Fruit fly (Drosophila melanogaster) whole organism, embryonic: ENCODE measurements around the gene Cont.

Source experiments
- Adf1 ChIP-seq: fragments of 200-800 bp; sonication (Bioruptor generic); IDR thresholded peaks from 2 replicates; pipeline ENCODE4 v1.3.6; 2022; ENCODE audit warnings: missing biosample characterization, missing genetic modification characterization
- Antp ChIP-seq: fragments of 200-800 bp; sonication (Bioruptor generic); optimal IDR thresholded peaks from 3 replicates; lab custom pipeline; 2016; ENCODE audit warnings: missing biosample characterization, missing genetic modification characterization
- CG13287 ChIP-seq: fragments of 200-800 bp; sonication (Bioruptor generic); IDR thresholded peaks from 2 replicates; pipeline ENCODE4 v1.3.6; 2022; ENCODE audit warnings: missing biosample characterization, missing genetic modification characterization; ENCODE audit not compliant: partially characterized antibody
- CG1529 ChIP-seq: fragments of 200-800 bp; sonication (Bioruptor generic); optimal IDR thresholded peaks from 3 replicates; lab custom pipeline; 2018; ENCODE audit warnings: missing biosample characterization, missing genetic modification characterization
- CG16815 ChIP-seq: fragments of 200-800 bp; sonication (Bioruptor generic); optimal IDR thresholded peaks from 3 replicates; lab custom pipeline; 2017; ENCODE audit warnings: missing biosample characterization, mild to moderate bottlenecking, missing genetic modification characterization
- CG17361 ChIP-seq: fragments of 200-800 bp; sonication (Bioruptor generic); IDR thresholded peaks from 3 replicates; pipeline ENCODE4 v1.3.6; 2022; ENCODE audit warnings: missing biosample characterization, missing genetic modification characterization
- CG1792 ChIP-seq: fragments of 200-800 bp; sonication (Bioruptor generic); optimal IDR thresholded peaks from 2 replicates; lab custom pipeline; 2016; ENCODE audit warnings: missing biosample characterization, missing genetic modification characterization
- CG2120 ChIP-seq: fragments of 200-800 bp; sonication (Bioruptor generic); optimal IDR thresholded peaks from 3 replicates; lab custom pipeline; 2016; ENCODE audit warnings: missing biosample characterization, missing genetic modification characterization
- CG2202 ChIP-seq: fragments of 200-800 bp; sonication (Bioruptor generic); optimal IDR thresholded peaks from 2 replicates; lab custom pipeline; 2018; ENCODE audit warnings: missing biosample characterization, mild to moderate bottlenecking, missing genetic modification characterization
- CG32772 ChIP-seq: fragments of 200-800 bp; sonication (Bioruptor generic); IDR thresholded peaks from 2 replicates; pipeline ENCODE4 v1.3.6; 2022; ENCODE audit warnings: missing biosample characterization, missing genetic modification characterization
- CG42726 ChIP-seq: fragments of 200-800 bp; sonication (Bioruptor generic); IDR thresholded peaks from 2 replicates; pipeline ENCODE4 v1.3.6; 2022; ENCODE audit warnings: missing biosample characterization, missing genetic modification characterization; ENCODE audit not compliant: partially characterized antibody
- CG4328 ChIP-seq: fragments of 200-800 bp; sonication (Bioruptor generic); optimal IDR thresholded peaks from 3 replicates; lab custom pipeline; 2017; ENCODE audit warnings: missing biosample characterization, missing genetic modification reagents, missing genetic modification characterization
- CG4730 ChIP-seq: fragments of 200-800 bp; sonication (Bioruptor generic); IDR thresholded peaks from 2 replicates; pipeline ENCODE4 v1.3.6; 2022; ENCODE audit warnings: missing biosample characterization, missing genetic modification characterization
- CG5245 ChIP-seq: fragments of 200-800 bp; sonication (Bioruptor generic); optimal IDR thresholded peaks from 3 replicates; lab custom pipeline; 2016; ENCODE audit warnings: missing biosample characterization, missing genetic modification characterization
- CG6791 ChIP-seq: fragments of 200-800 bp; sonication (Bioruptor generic); IDR thresholded peaks from 3 replicates; pipeline ENCODE4 v1.3.6; 2022; ENCODE audit warnings: missing biosample characterization, missing genetic modification characterization; ENCODE audit not compliant: partially characterized antibody
- CG7745 ChIP-seq: fragments of 200-800 bp; sonication (Bioruptor generic); optimal IDR thresholded peaks from 2 replicates; lab custom pipeline; 2018; ENCODE audit warnings: missing biosample characterization, mild to moderate bottlenecking, missing genetic modification characterization, moderate library complexity
- CG7987 ChIP-seq: fragments of 200-800 bp; sonication (Bioruptor generic); optimal IDR thresholded peaks from 2 replicates; lab custom pipeline; 2018; ENCODE audit warnings: missing biosample characterization, mild to moderate bottlenecking, missing genetic modification characterization, moderate library complexity
- CG8924 ChIP-seq: fragments of 200-800 bp; optimal IDR thresholded peaks from 3 replicates; lab custom pipeline; 2019; ENCODE audit warnings: missing biosample characterization, mild to moderate bottlenecking, missing genetic modification characterization, moderate library complexity
- CG9932 ChIP-seq: fragments of 200-800 bp; sonication (Bioruptor generic); IDR thresholded peaks from 2 replicates; pipeline ENCODE4 v1.3.6; 2022; ENCODE audit warnings: missing biosample characterization, missing genetic modification characterization
- CkIIα-i1 ChIP-seq: fragments of 200-800 bp; sonication (Bioruptor generic); IDR thresholded peaks from 2 replicates; pipeline ENCODE4 v1.3.6; 2022; ENCODE audit warnings: missing biosample characterization, missing genetic modification characterization
- CrebB ChIP-seq: fragments of 200-800 bp; sonication (Bioruptor generic); optimal IDR thresholded peaks from 3 replicates; lab custom pipeline; 2018; ENCODE audit warnings: missing biosample characterization, mild to moderate bottlenecking, missing genetic modification characterization
- Ets97D ChIP-seq: fragments of 200-800 bp; sonication (Bioruptor generic); optimal IDR thresholded peaks from 3 replicates; lab custom pipeline; 2016; ENCODE audit warnings: missing biosample characterization, missing genetic modification characterization
- Gug ChIP-seq: fragments of 200-800 bp; sonication (Bioruptor generic); IDR thresholded peaks from 4 replicates; pipeline ENCODE4 v1.3.6; 2022; ENCODE audit warnings: missing biosample characterization, missing genetic modification characterization
- H15 ChIP-seq: fragments of 200-800 bp; sonication (Bioruptor generic); IDR thresholded peaks from 3 replicates; pipeline ENCODE4 v1.3.6; 2022; ENCODE audit warnings: missing biosample characterization, missing genetic modification characterization
- HmgZ ChIP-seq: fragments of 200-800 bp; sonication (Bioruptor generic); optimal IDR thresholded peaks from 2 replicates; lab custom pipeline; 2018; ENCODE audit warnings: missing biosample characterization, mild to moderate bottlenecking, missing genetic modification characterization
- Hr51 ChIP-seq, 2 experiments: fragments of 200-800 bp; sonication (Bioruptor generic); optimal IDR thresholded peaks; 2 replicates in 1 of 2; 3 replicates in 1 of 2; lab custom pipeline; 2016 to 2018; ENCODE audit warnings: missing biosample characterization in 2 of 2, missing genetic modification characterization in 2 of 2, mild to moderate bottlenecking in 1 of 2, moderate library complexity in 1 of 2
- Mad ChIP-seq: fragments of 200-800 bp; sonication (Bioruptor generic); optimal IDR thresholded peaks from 2 replicates; lab custom pipeline; 2016; ENCODE audit warnings: missing biosample characterization, missing genetic modification characterization
- Pdp1 ChIP-seq, 2 experiments: fragments of 200-800 bp; sonication (Bioruptor generic); optimal IDR thresholded peaks; 3 replicates each; lab custom pipeline; 2016; ENCODE audit warnings: missing biosample characterization in 2 of 2, missing genetic modification characterization in 2 of 2, mild to moderate bottlenecking in 1 of 2, moderate library complexity in 1 of 2
- Ravus ChIP-seq: fragments of 200-800 bp; sonication (Bioruptor generic); IDR thresholded peaks from 2 replicates; pipeline ENCODE4 v1.3.6; 2022; ENCODE audit warnings: missing biosample characterization, missing genetic modification characterization
- Six4 ChIP-seq: fragments of 200-800 bp; sonication (Bioruptor generic); optimal IDR thresholded peaks from 2 replicates; lab custom pipeline; 2016; ENCODE audit warnings: missing biosample characterization, missing genetic modification characterization
- Sry-δ ChIP-seq: fragments of 200-800 bp; sonication (Bioruptor generic); optimal IDR thresholded peaks from 2 replicates; lab custom pipeline; 2016; ENCODE audit warnings: missing biosample characterization, missing genetic modification characterization
- Stat92E ChIP-seq, 3 experiments: fragments of >200 bp in 2 of 3; fragments of 200-800 bp in 1 of 3; sonication (Bioruptor generic) in 1 of 3; optimal IDR thresholded peaks; 2 replicates each; lab custom pipeline; 2017 to 2019; ENCODE audit warnings: missing biosample characterization in 3 of 3, missing genetic modification characterization in 3 of 3, mild to moderate bottlenecking in 1 of 3, moderate library complexity in 1 of 3
- bab2 ChIP-seq: fragments of 200-800 bp; sonication (Bioruptor generic); optimal IDR thresholded peaks from 2 replicates; lab custom pipeline; 2016; ENCODE audit warnings: missing biosample characterization, missing genetic modification characterization
- cg ChIP-seq: fragments of 200-800 bp; sonication (Bioruptor generic); optimal IDR thresholded peaks from 3 replicates; lab custom pipeline; 2019; ENCODE audit warnings: missing biosample characterization, mild to moderate bottlenecking, missing genetic modification characterization, moderate library complexity
- dimm ChIP-seq: fragments of 200-800 bp; sonication (Bioruptor generic); IDR thresholded peaks from 2 replicates; pipeline ENCODE4 v1.3.6; 2022; ENCODE audit warnings: missing biosample characterization, missing genetic modification characterization
- fd64A ChIP-seq: fragments of 200-800 bp; sonication (Bioruptor generic); optimal IDR thresholded peaks from 3 replicates; lab custom pipeline; 2018; ENCODE audit warnings: missing biosample characterization, mild to moderate bottlenecking, missing genetic modification characterization
- ftz-f1 ChIP-seq: fragments of 200-800 bp; sonication (Bioruptor generic); optimal IDR thresholded peaks from 2 replicates; lab custom pipeline; 2016; ENCODE audit warnings: missing biosample characterization, missing genetic modification characterization
- gfzf ChIP-seq: fragments of 200-800 bp; sonication (Bioruptor generic); optimal IDR thresholded peaks from 2 replicates; lab custom pipeline; 2016; ENCODE audit warnings: missing biosample characterization, mild to moderate bottlenecking, missing genetic modification characterization, moderate library complexity
- gt ChIP-seq: fragments of 200-800 bp; sonication (Bioruptor generic); IDR thresholded peaks from 2 replicates; pipeline ENCODE4 v1.3.6; 2022; ENCODE audit warnings: missing biosample characterization, missing genetic modification characterization
- inv ChIP-seq: fragments of 200-800 bp; sonication (Bioruptor generic); IDR thresholded peaks from 2 replicates; pipeline ENCODE4 v1.3.6; 2022; ENCODE audit warnings: missing biosample characterization, missing genetic modification characterization; ENCODE audit not compliant: partially characterized antibody
- jumu ChIP-seq: fragments of 200-800 bp; sonication (Bioruptor generic); optimal IDR thresholded peaks from 3 replicates; lab custom pipeline; 2016; ENCODE audit warnings: missing biosample characterization, missing genetic modification characterization
- klu ChIP-seq: fragments of 200-800 bp; sonication (Bioruptor generic); IDR thresholded peaks from 2 replicates; pipeline ENCODE4 v1.3.6; 2022; ENCODE audit warnings: missing biosample characterization, missing genetic modification characterization
- nmo ChIP-seq: fragments of 200-800 bp; sonication (Bioruptor generic); optimal IDR thresholded peaks from 2 replicates; lab custom pipeline; 2018; ENCODE audit warnings: missing biosample characterization, mild to moderate bottlenecking, missing genetic modification characterization, moderate library complexity
- ro ChIP-seq: fragments of 200-800 bp; sonication (Bioruptor generic); IDR thresholded peaks from 2 replicates; pipeline ENCODE4 v1.3.6; 2022; ENCODE audit warnings: missing biosample characterization, missing genetic modification characterization
- sens ChIP-seq: fragments of 200-800 bp; sonication (Bioruptor generic); peaks from one replicate; lab custom pipeline; 2016; ENCODE audit warnings: missing biosample characterization, missing genetic modification characterization
- tio ChIP-seq: fragments of 200-800 bp; sonication (Bioruptor generic); optimal IDR thresholded peaks from 2 replicates; lab custom pipeline; 2017; ENCODE audit warnings: missing biosample characterization, missing genetic modification characterization, inconsistent platforms
- unpg ChIP-seq: fragments of 200-800 bp; sonication (Bioruptor generic); optimal IDR thresholded peaks from 3 replicates; lab custom pipeline; 2018; ENCODE audit warnings: missing biosample characterization, mild to moderate bottlenecking, missing genetic modification characterization, moderate library complexity
- usp ChIP-seq: fragments of >200 bp; optimal IDR thresholded peaks from 2 replicates; lab custom pipeline; 2017; ENCODE audit warnings: missing biosample characterization, missing genetic modification characterization
- zf30C ChIP-seq: fragments of 200-800 bp; sonication (Bioruptor generic); optimal IDR thresholded peaks from 3 replicates; lab custom pipeline; 2018; ENCODE audit warnings: missing biosample characterization, mild to moderate bottlenecking, missing genetic modification characterization

The Cont gene

DNA sequence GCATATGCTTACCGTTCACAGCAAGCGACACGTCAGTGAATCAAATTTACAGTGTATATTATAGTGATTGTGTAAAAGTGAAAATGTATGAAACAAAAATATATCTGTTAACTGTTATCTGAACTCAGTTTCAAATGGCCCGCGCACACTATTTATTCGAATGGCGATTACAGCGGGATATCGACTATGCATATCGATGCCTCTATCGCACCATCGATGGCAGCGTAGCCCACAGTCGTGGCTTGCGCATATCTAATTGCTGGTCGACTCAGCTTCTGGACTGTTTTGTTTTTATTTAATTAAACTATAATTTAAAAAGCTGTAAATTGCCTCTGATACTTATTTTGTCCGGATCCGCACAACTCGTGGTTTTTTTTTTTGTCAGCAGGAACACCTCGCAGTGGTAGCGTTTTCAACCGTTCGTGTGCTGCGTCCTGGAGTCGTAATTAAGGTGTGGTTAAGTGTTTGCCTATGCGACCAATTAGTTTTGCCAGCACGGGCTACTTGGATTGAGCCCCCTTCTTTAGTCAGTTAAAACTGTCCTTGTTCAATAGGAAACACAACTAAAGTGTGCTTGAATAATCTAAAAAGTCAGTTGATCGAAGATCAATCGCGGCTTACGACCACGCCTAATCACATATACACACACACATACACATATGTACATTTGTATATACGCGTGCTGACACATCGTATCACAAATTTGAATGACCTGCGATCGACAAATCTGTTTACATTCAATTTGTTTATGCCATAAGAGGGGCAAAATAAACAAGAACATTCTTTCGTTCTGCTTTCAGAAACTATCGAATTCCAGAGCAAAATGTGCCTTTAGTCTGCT is at the start of gene Cont (continued):
- TF ChIP-seq CG9932 (peak; percentile 46; the same call in 1 of the 2 replicates), dimm (GFP tag; lab: Robert Waterston, UW) (no peak), Six4 (no peak), Mad (GFP tag; lab: Kevin White, UChicago) (peak; percentile 6), H15 (GFP tag; lab: Robert Waterston, UW) (no peak), usp (GFP tag; lab: Kevin White, UChicago) (no peak), CG4730 (GFP tag; lab: Robert Waterston, UW) (0 out of 2 replicates have a peak, but pooled peaks have one; percentile 8), Antp (no peak), nmo (GFP tag; lab: Kevin White, UChicago) (peak; percentile 30), CkIIα-i1 (GFP tag; lab: Robert Waterston, UW) (no peak), inv (GFP tag; lab: Robert Waterston, UW) (peak; percentile 85), zf30C (GFP tag; lab: Kevin White, UChicago) (no peak), sens (peak; percentile 89), CG17361 (GFP tag; lab: Robert Waterston, UW) (0 out of 3 replicates have a peak, but pooled peaks have one; percentile 10), CrebB (tag; lab: Kevin White, UChicago) (no peak), CG1792 (no peak), jumu (GFP tag; lab: Kevin White, UChicago) (no peak), tio (GFP tag; lab: Kevin White, UChicago) (no peak), cg (peak; percentile 76), CG1529 (GFP tag; lab: Kevin White, UChicago) (no peak), Ravus (GFP tag; lab: Robert Waterston, UW) (no peak), ftz-f1 (GFP tag; lab: Kevin White, UChicago) (no peak), Sry-δ (GFP tag; lab: Kevin White, UChicago) (peak; percentile 95), CG2202 (no peak), CG2120 (peak; percentile 25), Stat92E (GFP tag; optimal IDR thresholded peaks at IDR 0.05; lab: Kevin White, UChicago) (no peak), Pdp1 (GFP tag; optimal IDR thresholded peaks at IDR 0.05; lab: Kevin White, UChicago) (peak in 1 of 2 experiments; percentile 14), klu (GFP tag; lab: Robert Waterston, UW) (no peak), Ets97D (peak; percentile 38), gfzf (peak; percentile 9), fd64A (GFP tag; lab: Kevin White, UChicago) (no peak), Hr51 (GFP tag; optimal IDR thresholded peaks at IDR 0.05; lab: Kevin White, UChicago) (peak in 1 of 2 experiments; percentile 38), CG7987 (no peak), CG6791 (GFP tag; lab: Robert Waterston, UW) (peak; percentile 97), CG42726 (peak; percentile 93), bab2 (GFP tag; lab: Kevin White, UChicago) (no peak), gt (GFP tag; lab: Robert Waterston, UW) (no peak), CG32772 (GFP tag; lab: Robert Waterston, UW) (no peak), CG4328 (GFP tag; lab: Kevin White, UChicago) (no peak), ro (GFP tag; lab: Robert Waterston, UW) (no peak), CG8924 (tag; lab: Kevin White, UChicago) (peak; percentile 33), unpg (GFP tag; lab: Kevin White, UChicago) (no peak), CG16815 (GFP tag; lab: Kevin White, UChicago) (no peak), CG13287 (GFP tag; lab: Robert Waterston, UW) (peak; percentile 94), CG7745 (tag; lab: Kevin White, UChicago) (no peak), CG5245 (GFP tag; lab: Kevin White, UChicago) (no peak), HmgZ (tag; lab: Kevin White, UChicago) (peak; percentile 58), Adf1 (peak; percentile 27), Gug (GFP tag; lab: Robert Waterston, UW) (peak; percentile 14; the same call in 1 of the 4 replicates)
